Fruit fly (Drosophila melanogaster) whole organism, pupa: ENCODE measurements around the gene RpS30.

ENCODE experiments used
- CG10348 ChIP-seq: fragments of 200-800 bp; sonication (Bioruptor generic); IDR thresholded peaks from 2 replicates; pipeline ENCODE4 v1.3.6; 2022; ENCODE audit warnings: missing biosample characterization, missing genetic modification characterization
- CG12605 ChIP-seq: fragments of 200-800 bp; sonication (Bioruptor generic); IDR thresholded peaks from 2 replicates; pipeline ENCODE4 v1.3.6; 2022; ENCODE audit warnings: missing biosample characterization, missing genetic modification characterization
- CG13204 ChIP-seq: fragments of 200-800 bp; sonication (Bioruptor generic); optimal IDR thresholded peaks from 2 replicates; lab custom pipeline; 2018; ENCODE audit warnings: missing biosample characterization, mild to moderate bottlenecking, missing genetic modification characterization, moderate library complexity
- CG14655 ChIP-seq: fragments of 200-800 bp; sonication (Bioruptor generic); optimal IDR thresholded peaks from 3 replicates; lab custom pipeline; 2017; ENCODE audit warnings: mild to moderate bottlenecking, missing biosample characterization, missing genetic modification reagents, missing genetic modification characterization
- CG15710 ChIP-seq: fragments of 200-800 bp; sonication (Bioruptor generic); optimal IDR thresholded peaks from 2 replicates; lab custom pipeline; 2018; ENCODE audit warnings: missing biosample characterization, mild to moderate bottlenecking, missing genetic modification characterization, moderate library complexity
- CG17806 ChIP-seq: fragments of 200-800 bp; sonication (Bioruptor generic); optimal IDR thresholded peaks from 2 replicates; lab custom pipeline; 2018; ENCODE audit warnings: missing biosample characterization, mild to moderate bottlenecking, missing genetic modification characterization, moderate library complexity
- CG32121 ChIP-seq: fragments of 200-800 bp; sonication (Bioruptor generic); IDR thresholded peaks from 2 replicates; pipeline ENCODE4 v1.3.6; 2022; ENCODE audit warnings: missing biosample characterization, missing genetic modification characterization
- CG34367 ChIP-seq: fragments of 200-800 bp; sonication (Bioruptor generic); optimal IDR thresholded peaks from 2 replicates; lab custom pipeline; 2018; ENCODE audit warnings: missing biosample characterization, mild to moderate bottlenecking, missing genetic modification characterization
- CG4496 ChIP-seq: fragments of 200-800 bp; sonication (Bioruptor generic); IDR thresholded peaks from 3 replicates; pipeline ENCODE4 v1.3.6; 2022; ENCODE audit warnings: missing biosample characterization, missing genetic modification characterization
- CG8159 ChIP-seq: fragments of 200-800 bp; sonication (Bioruptor generic); optimal IDR thresholded peaks from 3 replicates; lab custom pipeline; 2018; ENCODE audit warnings: missing biosample characterization, mild to moderate bottlenecking, missing genetic modification characterization, moderate library complexity
- CG8301 ChIP-seq: fragments of 200-800 bp; sonication (Bioruptor generic); optimal IDR thresholded peaks from 2 replicates; lab custom pipeline; 2018; ENCODE audit warnings: missing biosample characterization, mild to moderate bottlenecking, missing genetic modification characterization
- CG9948 ChIP-seq: fragments of 200-800 bp; sonication (Bioruptor generic); optimal IDR thresholded peaks from 2 replicates; lab custom pipeline; 2018; ENCODE audit warnings: missing biosample characterization, mild to moderate bottlenecking, missing genetic modification characterization, moderate library complexity
- D1 ChIP-seq: fragments of 200-800 bp; sonication (Bioruptor generic); optimal IDR thresholded peaks from 2 replicates; lab custom pipeline; 2018; ENCODE audit warnings: missing biosample characterization, mild to moderate bottlenecking, missing genetic modification characterization, moderate library complexity
- EcR ChIP-seq: fragments of 200-800 bp; sonication (Bioruptor generic); optimal IDR thresholded peaks from 3 replicates; lab custom pipeline; 2019; ENCODE audit warnings: missing biosample characterization, missing genetic modification characterization, mild to moderate bottlenecking, moderate library complexity, missing genetic modification reagents
- Ets98B ChIP-seq: fragments of 200-800 bp; sonication (Bioruptor generic); IDR thresholded peaks from 2 replicates; pipeline ENCODE4 v1.3.6; 2022; ENCODE audit warnings: missing biosample characterization, missing genetic modification characterization
- Pif1A ChIP-seq: fragments of 200-800 bp; sonication (Bioruptor generic); optimal IDR thresholded peaks from 3 replicates; lab custom pipeline; 2016; ENCODE audit warnings: missing biosample characterization, missing genetic modification characterization
- Pif1B ChIP-seq: fragments of 200-800 bp; sonication (Bioruptor generic); optimal IDR thresholded peaks from 3 replicates; lab custom pipeline; 2016; ENCODE audit warnings: missing biosample characterization, missing genetic modification characterization
- Snoo ChIP-seq: fragments of 200-800 bp; sonication (Bioruptor generic); optimal IDR thresholded peaks from 3 replicates; lab custom pipeline; 2017; ENCODE audit warnings: missing biosample characterization, mild to moderate bottlenecking, missing genetic modification characterization, inconsistent platforms
- fd96Ca ChIP-seq: fragments of 200-800 bp; sonication (Bioruptor generic); IDR thresholded peaks from 3 replicates; pipeline ENCODE4 v1.3.6; 2022; ENCODE audit warnings: missing biosample characterization, missing genetic modification characterization
- gl ChIP-seq: fragments of 200-800 bp; sonication (Bioruptor generic); optimal IDR thresholded peaks from 2 replicates; lab custom pipeline; 2018; ENCODE audit warnings: missing biosample characterization, mild to moderate bottlenecking, missing genetic modification characterization
- rn ChIP-seq: fragments of 200-800 bp; sonication (Bioruptor generic); IDR thresholded peaks from 2 replicates; pipeline ENCODE4 v1.3.6; 2022; ENCODE audit warnings: missing biosample characterization, missing genetic modification characterization

Gene RpS30

DNA sequence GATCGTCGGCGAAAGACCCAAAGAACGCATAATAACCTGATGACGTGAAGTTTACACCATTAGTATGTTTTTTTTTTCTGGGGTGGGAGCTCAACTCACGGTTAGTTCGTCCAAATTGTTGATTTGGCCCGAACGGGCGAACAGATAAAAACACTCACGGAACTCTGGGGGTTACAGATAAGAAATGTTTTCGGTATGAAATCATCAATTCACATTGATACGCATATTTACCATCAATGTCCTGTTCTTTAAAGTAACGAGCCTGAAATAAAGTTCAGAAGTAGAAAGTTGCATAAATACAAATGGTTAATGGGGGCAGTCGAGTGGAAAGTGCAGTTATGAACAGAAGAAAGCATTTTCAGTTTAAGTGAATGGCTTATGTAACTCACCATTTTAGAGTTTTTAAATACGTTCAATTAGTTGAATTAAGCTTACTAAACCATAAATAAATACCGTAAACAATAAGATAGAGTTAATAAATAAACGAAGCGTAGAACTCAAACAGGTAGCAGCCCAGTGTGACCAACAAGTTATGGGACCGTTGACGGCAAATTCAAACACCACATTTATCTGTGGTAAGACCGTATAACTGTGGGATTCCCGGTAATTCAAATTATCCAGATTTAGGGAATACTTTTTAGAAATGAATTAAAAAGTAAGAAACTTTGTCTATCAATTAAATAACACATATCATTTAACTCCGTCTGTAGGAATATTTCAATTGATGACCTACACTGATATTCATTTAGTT, 26.4 kb upstream of the RpS30 start, which contains the start of gene CG17272:
Gene CG17272 (minus strand): TSS at position 536 of the 751 bp plus-strand sequence.
- peak; percentile 65; the same call in 1 of the 2 replicates for TF ChIP-seq CG12605
- TF ChIP-seq CG34367 (tag; lab: Kevin White, UChicago): no peak

DNA sequence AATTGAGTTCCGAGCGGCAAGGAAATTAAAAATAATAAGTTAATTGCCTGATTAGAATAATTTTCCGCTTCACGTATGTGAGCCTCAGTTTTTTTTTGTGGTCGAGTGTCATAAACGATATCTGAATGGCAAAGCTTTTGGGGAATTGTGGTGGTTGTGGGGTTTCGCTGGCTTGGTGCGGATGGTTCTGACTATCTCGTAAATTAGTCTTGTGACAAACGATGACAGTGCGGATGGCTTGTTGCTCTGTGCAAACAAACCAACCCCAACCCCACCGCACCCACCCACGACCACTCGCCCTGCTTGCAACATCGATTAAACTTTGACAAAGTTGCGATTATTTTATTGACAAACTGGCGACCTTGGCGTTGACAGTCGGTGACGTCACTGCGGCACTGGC, 23.4 kb upstream of the RpS30 start:
- TF ChIP-seq CG10348 (no peak), CG14655 (GFP tag; lab: Kevin White, UChicago) (no peak)

DNA sequence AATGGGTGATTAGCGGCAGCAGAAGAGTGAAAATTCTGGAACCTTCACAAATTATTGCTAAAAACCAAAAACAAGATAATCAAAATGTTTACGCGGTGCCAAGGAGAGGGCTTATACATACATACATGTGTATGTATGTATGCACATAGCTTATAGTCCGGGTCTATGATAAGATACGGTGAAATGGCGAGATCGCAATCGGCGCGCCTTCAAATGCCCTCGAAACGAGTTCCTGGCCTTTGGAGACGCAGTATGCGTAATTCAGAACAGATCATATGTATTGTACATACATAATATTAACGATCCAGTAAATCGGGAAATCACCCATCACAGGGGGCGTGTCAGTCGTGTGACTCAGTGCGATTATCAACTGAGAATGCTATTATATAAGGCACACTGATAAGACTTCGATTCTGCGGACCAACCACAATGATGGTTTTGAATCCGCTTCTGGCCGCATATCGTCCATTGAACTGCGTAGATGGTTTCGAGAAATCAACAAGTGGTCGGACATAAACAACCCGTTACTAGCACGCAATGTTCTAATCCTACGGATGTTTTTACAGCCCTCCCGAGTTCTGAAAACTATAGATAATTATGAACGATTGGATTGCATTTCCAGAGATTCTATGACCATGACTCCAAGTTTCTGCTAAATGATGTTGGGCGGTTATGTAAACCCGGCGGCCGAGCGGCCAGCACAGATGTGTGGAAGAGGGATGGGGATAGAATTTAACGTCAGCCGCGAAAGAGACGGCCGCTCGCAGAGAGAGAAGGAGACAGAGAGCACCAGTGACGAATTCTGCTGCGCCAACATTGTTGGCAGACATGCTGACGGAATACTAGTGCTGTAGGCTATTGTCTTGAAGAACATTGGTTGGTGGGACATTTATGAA, 21.5 kb upstream of the RpS30 start:
- TF ChIP-seq CG8159 (tag; lab: Kevin White, UChicago): no peak
- no peak for TF ChIP-seq gl (tag; lab: Kevin White, UChicago)
- no peak for TF ChIP-seq CG10348
- TF ChIP-seq CG34367 (tag; lab: Kevin White, UChicago): no peak
- no peak for TF ChIP-seq CG8301 (tag; lab: Kevin White, UChicago)
- no peak for TF ChIP-seq CG14655 (GFP tag; lab: Kevin White, UChicago)
- peak; percentile 81 for TF ChIP-seq CG13204 (GFP tag; lab: Kevin White, UChicago)
- no peak for TF ChIP-seq rn (GFP tag; lab: Robert Waterston, UW)
- TF ChIP-seq CG4496 (GFP tag; lab: Robert Waterston, UW): no peak; the same call in 2 of the 3 replicates
- TF ChIP-seq Ets98B (GFP tag; lab: Robert Waterston, UW): no peak
- no peak for TF ChIP-seq Snoo (tag; lab: Kevin White, UChicago)
- peak; percentile 96 for TF ChIP-seq EcR (GFP tag; lab: Kevin White, UChicago)
- TF ChIP-seq fd96Ca (GFP tag; lab: Robert Waterston, UW): no peak
- TF ChIP-seq CG32121 (GFP tag; lab: Robert Waterston, UW): no peak
- TF ChIP-seq D1: no peak
- 0 out of 2 replicates have a peak, but pooled peaks have one; percentile 25 for TF ChIP-seq CG12605

DNA sequence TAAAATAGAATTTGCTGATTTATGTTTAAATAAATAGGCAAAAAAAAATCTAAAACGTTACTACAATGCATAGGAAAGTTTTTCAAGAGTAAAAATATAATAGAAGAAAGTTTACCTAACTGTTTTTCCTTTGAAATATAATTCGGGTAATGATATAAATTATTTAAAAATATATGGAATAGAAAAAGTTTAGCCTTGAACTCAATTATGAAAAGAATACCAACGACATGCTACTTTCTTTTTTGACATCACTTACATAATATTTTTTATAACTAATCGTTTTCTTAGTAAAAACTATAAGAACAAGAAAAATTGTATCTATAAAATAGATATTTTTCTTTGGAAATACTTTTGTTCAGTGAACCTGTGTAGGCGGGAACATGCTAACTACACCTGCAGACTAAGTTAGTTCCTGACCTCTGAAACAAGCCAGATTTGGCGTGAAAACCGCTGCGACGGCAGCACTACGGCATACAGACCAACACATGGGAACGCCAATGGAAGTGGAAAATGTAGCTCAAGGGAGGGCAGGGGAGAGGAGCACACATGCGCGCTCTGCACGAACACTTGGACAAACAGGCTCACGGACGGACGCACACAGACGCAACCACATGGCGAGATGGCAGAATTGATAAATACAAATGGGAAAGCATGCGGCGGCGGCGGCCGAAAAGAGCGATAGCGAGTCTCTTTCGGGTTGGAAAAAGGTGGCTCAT, 20.7 kb upstream of the RpS30 start:
- no peak for TF ChIP-seq CG10348
- peak; percentile 67 for TF ChIP-seq Ets98B (GFP tag; lab: Robert Waterston, UW)
- TF ChIP-seq gl (tag; lab: Kevin White, UChicago): no peak
- TF ChIP-seq Pif1B (GFP tag; lab: Kevin White, UChicago): no peak
- TF ChIP-seq CG15710 (tag; lab: Kevin White, UChicago): no peak
- peak; percentile 65 for TF ChIP-seq CG4496 (GFP tag; lab: Robert Waterston, UW)
- peak; percentile 72; the same call in 2 of the 3 replicates for TF ChIP-seq fd96Ca (GFP tag; lab: Robert Waterston, UW)
- no peak for TF ChIP-seq CG9948
- TF ChIP-seq rn (GFP tag; lab: Robert Waterston, UW): no peak
- no peak for TF ChIP-seq D1
- no peak for TF ChIP-seq CG14655 (GFP tag; lab: Kevin White, UChicago)
- peak; percentile 78 for TF ChIP-seq CG13204 (GFP tag; lab: Kevin White, UChicago)
- peak; percentile 8 for TF ChIP-seq Snoo (tag; lab: Kevin White, UChicago)
- no peak for TF ChIP-seq CG17806
- no peak for TF ChIP-seq CG12605
- TF ChIP-seq CG34367 (tag; lab: Kevin White, UChicago): no peak
- no peak for TF ChIP-seq Pif1A (GFP tag; lab: Kevin White, UChicago)
- no peak for TF ChIP-seq CG8301 (tag; lab: Kevin White, UChicago)
- TF ChIP-seq CG32121 (GFP tag; lab: Robert Waterston, UW): 0 out of 2 replicates have a peak, but pooled peaks have one; percentile 30
- TF ChIP-seq EcR (GFP tag; lab: Kevin White, UChicago): peak; percentile 45
- no peak for TF ChIP-seq CG8159 (tag; lab: Kevin White, UChicago)

DNA sequence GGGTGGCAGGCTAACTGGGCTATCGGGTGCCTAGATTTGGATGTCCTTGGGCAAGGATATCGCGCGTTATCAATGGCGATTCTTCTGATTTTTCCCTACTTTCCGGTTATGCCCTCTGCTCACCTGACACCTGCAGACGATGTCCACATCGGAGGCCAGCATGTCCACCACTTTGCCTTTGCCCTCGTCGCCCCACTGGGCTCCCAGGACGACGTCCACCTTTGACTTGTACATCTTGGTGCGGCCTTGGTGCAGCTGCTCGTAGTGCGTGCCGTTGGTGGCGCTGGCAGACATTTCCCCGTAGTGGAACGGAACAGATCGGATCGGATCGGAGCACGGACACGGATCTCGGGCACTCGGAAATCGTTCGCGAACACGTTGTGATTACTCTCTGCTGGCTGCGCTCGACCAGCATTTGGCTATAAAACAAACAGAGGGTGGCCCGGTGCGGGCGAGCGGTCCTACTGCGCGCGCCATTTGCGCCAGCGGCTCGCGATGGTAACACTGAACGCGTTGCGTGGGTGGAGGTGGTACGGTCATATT, 20.1 kb upstream of the RpS30 start, which contains the start of gene Adss:
Gene Adss (minus strand): TSS at position 428 of the 543 bp plus-strand sequence.
- TF ChIP-seq CG12605: peak; percentile 30; the same call in 1 of the 2 replicates
- no peak; the same call in 1 of the 2 replicates for TF ChIP-seq Ets98B (GFP tag; lab: Robert Waterston, UW)
- no peak for TF ChIP-seq Pif1A (GFP tag; lab: Kevin White, UChicago)
- peak; percentile 57; the same call in 2 of the 3 replicates for TF ChIP-seq CG4496 (GFP tag; lab: Robert Waterston, UW)
- TF ChIP-seq fd96Ca (GFP tag; lab: Robert Waterston, UW): peak; percentile 36; the same call in 1 of the 3 replicates
